Fruit fly (Drosophila melanogaster) ovary, adult (tissue): ENCODE data around the gene CG32809.

Experiments
- CG17801 ChIP-seq: fragments of 200-800 bp; optimal IDR thresholded peaks from 2 replicates; lab custom pipeline; 2019; ENCODE audit warnings: missing biosample characterization, mild to moderate bottlenecking, missing genetic modification characterization, moderate library complexity; ENCODE audit not compliant: partially characterized antibody

CG32809 gene

dm6 chrX:1623655-1624054 is 68.9 kb downstream of the CG32809 start:
- TF ChIP-seq CG17801 (GFP tag; lab: Kevin White, UChicago): no peak

DNA sequence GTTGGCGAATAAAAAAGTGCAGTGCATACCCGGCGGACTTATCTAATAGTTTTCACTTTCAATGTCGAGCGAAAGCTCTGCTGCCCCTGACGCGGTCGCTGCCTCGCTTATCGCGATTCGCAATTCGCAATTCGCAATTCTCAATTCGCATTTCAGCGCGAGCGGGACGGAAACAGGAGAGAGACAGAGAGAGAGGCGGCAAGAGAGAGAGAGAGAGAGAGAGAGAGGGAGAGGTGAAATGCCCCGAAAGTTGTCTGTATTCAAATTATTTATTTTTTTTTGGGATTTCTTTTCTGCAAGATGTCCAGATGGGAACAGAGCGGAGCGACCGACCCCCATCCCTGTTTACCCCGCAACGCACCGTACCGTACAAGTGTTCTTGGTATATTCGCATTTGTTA is 69.4 kb downstream of the CG32809 start:
- TF ChIP-seq CG17801 (GFP tag; lab: Kevin White, UChicago): no peak
